Worm (Caenorhabditis elegans) whole organism, L1 larva: ENCODE data around the gene laf-1.

Source experiments
- egl-27 ChIP-seq, 2 experiments: fragments of 150-350 bp in 1 of 2; sonication (generic microtip); optimal IDR thresholded peaks; 3 replicates each; lab custom pipeline; 2017 to 2018; ENCODE audit warnings: missing biosample characterization in 2 of 2, missing genetic modification characterization in 2 of 2, missing genetic modification reagents in 2 of 2
- elt-2 ChIP-seq: sonication (generic microtip); optimal IDR thresholded peaks from 2 replicates; lab custom pipeline; 2016; ENCODE audit warnings: missing genetic modification characterization, mild to moderate bottlenecking, inconsistent platforms, missing compliant biosample characterization, missing genetic modification reagents
- lin-35 ChIP-seq, 2 experiments: fragments of 150-350 bp; optimal IDR thresholded peaks; 2 replicates each; lab custom pipeline; 2014; ENCODE audit warnings: missing biosample characterization in 2 of 2, missing genetic modification characterization in 2 of 2, missing genetic modification reagents in 2 of 2
- nhr-11 ChIP-seq: fragments of 150-350 bp; optimal IDR thresholded peaks from 2 replicates; lab custom pipeline; 2014; ENCODE audit warnings: missing biosample characterization, missing genetic modification characterization
- nhr-12 ChIP-seq: sonication (generic microtip); optimal IDR thresholded peaks from 2 replicates; lab custom pipeline; 2017; ENCODE audit warnings: missing biosample characterization, missing genetic modification characterization
- rnt-1 ChIP-seq: sonication (generic microtip); optimal IDR thresholded peaks from 2 replicates; lab custom pipeline; 2016; ENCODE audit warnings: mild to moderate bottlenecking, missing genetic modification characterization, moderate library complexity, missing compliant biosample characterization

- peak; percentile 95 to 96 for TF ChIP-seq lin-35 (GFP tag; optimal IDR thresholded peaks at IDR 0.05; lab: Kevin White, UChicago)
- no peak for TF ChIP-seq nhr-11 (tag; lab: Kevin White, UChicago)
- TF ChIP-seq elt-2 (tag; lab: Kevin White, UChicago), result no peak
- TF ChIP-seq nhr-12 (tag; lab: Kevin White, UChicago), result no peak
- no peak for TF ChIP-seq egl-27 (tag; optimal IDR thresholded peaks at IDR 0.05; lab: Kevin White, UChicago)
- TF ChIP-seq rnt-1 (tag; lab: Kevin White, UChicago), result no peak
These were observed 26.2 kb upstream of the laf-1 start, which contains the start of gene Y71H2AM.3 for ce11 chrIII:2805084-2805483.
